Worm (Caenorhabditis elegans) whole organism, young adult: ENCODE measurements around the gene bgal-2.

Source experiments
- B0261.1 ChIP-seq: sonication (generic microtip); optimal IDR thresholded peaks from 2 replicates; lab custom pipeline; 2016; ENCODE audit warnings: mild to moderate bottlenecking, missing genetic modification characterization, moderate library complexity, missing compliant biosample characterization
- B0336.3 ChIP-seq: fragments of 200-800 bp; sonication (Bioruptor generic); IDR thresholded peaks from 2 replicates; pipeline ENCODE4 v1.3.6; 2022; ENCODE audit warnings: missing genetic modification characterization, missing compliant biosample characterization
- D2030.7 ChIP-seq: fragments of 200-800 bp; sonication (Bioruptor generic); IDR thresholded peaks from 2 replicates; pipeline ENCODE4 v1.3.6; 2022; ENCODE audit warnings: missing genetic modification reagents, missing genetic modification characterization, missing compliant biosample characterization
- F22D6.2 ChIP-seq: sonication (generic microtip); optimal IDR thresholded peaks from 2 replicates; lab custom pipeline; 2016; ENCODE audit warnings: mild to moderate bottlenecking, missing genetic modification characterization, missing compliant biosample characterization
- F39B2.1 ChIP-seq: fragments of 200-800 bp; sonication (Bioruptor generic); IDR thresholded peaks from 2 replicates; pipeline ENCODE4 v1.3.6; 2022; ENCODE audit warnings: missing genetic modification reagents, missing genetic modification characterization, missing compliant biosample characterization
- K11D2.4 ChIP-seq: fragments of 200-800 bp; sonication (Bioruptor generic); IDR thresholded peaks from 2 replicates; pipeline ENCODE4 v1.3.6; 2022; ENCODE audit warnings: missing genetic modification reagents, missing genetic modification characterization, missing compliant biosample characterization
- T07F8.4 ChIP-seq: sonication (generic microtip); optimal IDR thresholded peaks from 2 replicates; lab custom pipeline; 2016; ENCODE audit warnings: mild to moderate bottlenecking, missing genetic modification characterization, moderate library complexity, missing compliant biosample characterization
- T26A5.8 ChIP-seq: sonication (generic microtip); optimal IDR thresholded peaks from 2 replicates; lab custom pipeline; 2016; ENCODE audit warnings: missing genetic modification characterization, missing compliant biosample characterization
- Y53G8AR.9 ChIP-seq: fragments of 200-800 bp; sonication (Bioruptor generic); conservative IDR thresholded peaks from 2 replicates; pipeline ENCODE4 v1.3.6; 2022; ENCODE audit warnings: missing genetic modification reagents, missing genetic modification characterization, missing compliant biosample characterization
- Y56A3A.18 ChIP-seq: fragments of 200-800 bp; sonication (Bioruptor generic); IDR thresholded peaks from 2 replicates; pipeline ENCODE4 v1.3.6; 2022; ENCODE audit warnings: missing genetic modification reagents, missing genetic modification characterization, missing compliant biosample characterization
- Y67H2A.10 ChIP-seq: fragments of 200-800 bp; sonication (Bioruptor generic); conservative IDR thresholded peaks from 2 replicates; pipeline ENCODE4 v1.3.6; 2022; ENCODE audit warnings: missing genetic modification reagents, missing genetic modification characterization, missing compliant biosample characterization
- Y95B8A.8 ChIP-seq: fragments of 200-800 bp; sonication (Bioruptor generic); IDR thresholded peaks from 2 replicates; pipeline ENCODE4 v1.3.6; 2022; ENCODE audit warnings: missing genetic modification reagents, missing genetic modification characterization, missing compliant biosample characterization
- aptf-2 ChIP-seq: fragments of 200-800 bp; sonication (Bioruptor generic); conservative IDR thresholded peaks from 2 replicates; pipeline ENCODE4 v1.3.6; 2022; ENCODE audit warnings: missing genetic modification reagents, missing genetic modification characterization, missing compliant biosample characterization
- aptf-3 ChIP-seq: fragments of 200-800 bp; sonication (Bioruptor generic); IDR thresholded peaks from 2 replicates; pipeline ENCODE4 v1.3.6; 2022; ENCODE audit warnings: missing genetic modification characterization, missing compliant biosample characterization
- attf-3 ChIP-seq: fragments of 200-800 bp; sonication (Bioruptor generic); conservative IDR thresholded peaks from 2 replicates; pipeline ENCODE4 v1.3.6; 2022; ENCODE audit warnings: missing genetic modification reagents, missing genetic modification characterization, missing compliant biosample characterization
- attf-6 ChIP-seq: fragments of 200-800 bp; sonication (Bioruptor generic); IDR thresholded peaks from 2 replicates; pipeline ENCODE4 v1.3.6; 2022; ENCODE audit warnings: missing genetic modification reagents, missing genetic modification characterization, missing compliant biosample characterization
- bed-1 ChIP-seq: fragments of 200-800 bp; sonication (Bioruptor generic); IDR thresholded peaks from 2 replicates; pipeline ENCODE4 v1.3.6; 2022; ENCODE audit warnings: missing genetic modification reagents, missing genetic modification characterization, missing compliant biosample characterization
- bed-2 ChIP-seq: fragments of 200-800 bp; sonication (Bioruptor generic); IDR thresholded peaks from 2 replicates; pipeline ENCODE4 v1.3.6; 2022; ENCODE audit warnings: missing genetic modification reagents, missing genetic modification characterization, missing compliant biosample characterization
- cebp-2 ChIP-seq: fragments of 200-800 bp; sonication (Bioruptor generic); IDR thresholded peaks from 2 replicates; pipeline ENCODE4 v1.3.6; 2022; ENCODE audit warnings: missing genetic modification characterization, missing compliant biosample characterization
- ceh-27 ChIP-seq: fragments of 200-800 bp; sonication (Bioruptor generic); optimal IDR thresholded peaks from 2 replicates; lab custom pipeline; 2018; ENCODE audit warnings: mild to moderate bottlenecking, missing genetic modification characterization, moderate library complexity, missing compliant biosample characterization
- ceh-58 ChIP-seq: fragments of 200-800 bp; sonication (Bioruptor generic); IDR thresholded peaks from 2 replicates; pipeline ENCODE4 v1.3.6; 2022; ENCODE audit warnings: missing genetic modification characterization, missing compliant biosample characterization
- ceh-79 ChIP-seq: sonication (generic microtip); optimal IDR thresholded peaks from 2 replicates; lab custom pipeline; 2017; ENCODE audit warnings: mild to moderate bottlenecking, missing genetic modification characterization, missing compliant biosample characterization
- chd-7 ChIP-seq: sonication (generic microtip); optimal IDR thresholded peaks from 2 replicates; lab custom pipeline; 2016; ENCODE audit warnings: mild to moderate bottlenecking, missing genetic modification characterization, moderate library complexity, missing compliant biosample characterization
- dpff-1 ChIP-seq: sonication (generic microtip); optimal IDR thresholded peaks from 2 replicates; lab custom pipeline; 2017; ENCODE audit warnings: mild to moderate bottlenecking, missing genetic modification characterization, missing compliant biosample characterization
- egl-44 ChIP-seq: fragments of 200-800 bp; sonication (Bioruptor generic); IDR thresholded peaks from 2 replicates; pipeline ENCODE4 v1.3.6; 2022; ENCODE audit warnings: missing genetic modification reagents, missing genetic modification characterization, missing compliant biosample characterization
- gei-17 ChIP-seq: fragments of 200-800 bp; sonication (Bioruptor generic); optimal IDR thresholded peaks from 2 replicates; lab custom pipeline; 2018; ENCODE audit warnings: mild to moderate bottlenecking, missing genetic modification characterization, missing compliant biosample characterization
- him-1 ChIP-seq: sonication (generic microtip); optimal IDR thresholded peaks from 2 replicates; lab custom pipeline; 2016; ENCODE audit warnings: missing genotype, missing genetic modification reagents, missing genetic modification characterization, missing compliant biosample characterization
- hlh-12 ChIP-seq: sonication (generic microtip); optimal IDR thresholded peaks from 2 replicates; lab custom pipeline; 2016; ENCODE audit warnings: missing genetic modification characterization, missing compliant biosample characterization
- hlh-26 ChIP-seq: fragments of 200-800 bp; sonication (Bioruptor generic); conservative IDR thresholded peaks from 2 replicates; pipeline ENCODE4 v1.3.6; 2022; ENCODE audit warnings: missing genetic modification reagents, missing genetic modification characterization, missing compliant biosample characterization
- hmg-1.2 ChIP-seq: fragments of 200-800 bp; sonication (Bioruptor generic); IDR thresholded peaks from 2 replicates; pipeline ENCODE4 v1.3.6; 2022; ENCODE audit warnings: missing genetic modification reagents, missing genetic modification characterization, missing compliant biosample characterization
- let-526 ChIP-seq: fragments of 200-800 bp; sonication (Bioruptor generic); IDR thresholded peaks from 2 replicates; pipeline ENCODE4 v1.3.6; 2022; ENCODE audit warnings: missing genetic modification reagents, missing genetic modification characterization, missing compliant biosample characterization
- lin-35 ChIP-seq, 3 experiments: fragments of 150-350 bp in 2 of 3; sonication (generic microtip) in 1 of 3; optimal IDR thresholded peaks; 2 replicates each; lab custom pipeline; 2014 to 2018; ENCODE audit warnings: missing biosample characterization in 3 of 3, missing genetic modification characterization in 3 of 3, missing genetic modification reagents in 3 of 3
- lin-54 ChIP-seq: fragments of 200-800 bp; sonication (Bioruptor generic); optimal IDR thresholded peaks from 2 replicates; lab custom pipeline; 2018; ENCODE audit warnings: mild to moderate bottlenecking, missing genetic modification characterization, missing compliant biosample characterization
- madf-10 ChIP-seq: sonication (generic microtip); optimal IDR thresholded peaks from 2 replicates; lab custom pipeline; 2016; ENCODE audit warnings: mild to moderate bottlenecking, missing genetic modification characterization, missing compliant biosample characterization
- madf-6 ChIP-seq: fragments of 200-800 bp; sonication (Bioruptor generic); IDR thresholded peaks from 2 replicates; pipeline ENCODE4 v1.3.6; 2022; ENCODE audit warnings: missing genetic modification reagents, missing genetic modification characterization, missing compliant biosample characterization
- madf-8 ChIP-seq: fragments of 200-800 bp; sonication (Bioruptor generic); conservative IDR thresholded peaks from 2 replicates; pipeline ENCODE4 v1.3.6; 2022; ENCODE audit warnings: missing genetic modification reagents, missing genetic modification characterization, missing compliant biosample characterization
- mel-28 ChIP-seq: sonication (generic microtip); optimal IDR thresholded peaks from 2 replicates; lab custom pipeline; 2016; ENCODE audit warnings: borderline replicate concordance, mild to moderate bottlenecking, missing genetic modification characterization, missing compliant biosample characterization
- nhr-120 ChIP-seq: fragments of 200-800 bp; sonication (Bioruptor generic); IDR thresholded peaks from 2 replicates; pipeline ENCODE4 v1.3.6; 2022; ENCODE audit warnings: missing genetic modification characterization, missing compliant biosample characterization
- nhr-27 ChIP-seq: fragments of 200-800 bp; sonication (Bioruptor generic); optimal IDR thresholded peaks from 2 replicates; lab custom pipeline; 2018; ENCODE audit warnings: mild to moderate bottlenecking, missing genetic modification characterization, moderate library complexity, missing compliant biosample characterization
- sea-2 ChIP-seq: fragments of 200-800 bp; sonication (Bioruptor generic); IDR thresholded peaks from 2 replicates; pipeline ENCODE4 v1.3.6; 2022; ENCODE audit warnings: missing genetic modification characterization, missing compliant biosample characterization
- snpc-1.3 ChIP-seq: sonication (generic microtip); optimal IDR thresholded peaks from 2 replicates; lab custom pipeline; 2017; ENCODE audit warnings: missing genetic modification characterization, mild to moderate bottlenecking, missing compliant biosample characterization, antibody characterized with exemption, moderate library complexity, missing genotype, missing genetic modification reagents; ENCODE audit not compliant: insufficient read depth
- snpc-3.4 ChIP-seq: sonication (generic microtip); optimal IDR thresholded peaks from 2 replicates; lab custom pipeline; 2017; ENCODE audit warnings: missing genetic modification characterization, mild to moderate bottlenecking, missing compliant biosample characterization, antibody characterized with exemption, moderate library complexity, missing genotype, missing genetic modification reagents
- tbx-9 ChIP-seq: sonication (generic microtip); optimal IDR thresholded peaks from 2 replicates; lab custom pipeline; 2016; ENCODE audit warnings: borderline replicate concordance, missing genetic modification characterization, inconsistent platforms, missing compliant biosample characterization
- tlf-1 ChIP-seq: fragments of 200-800 bp; sonication (Bioruptor generic); optimal IDR thresholded peaks from 2 replicates; lab custom pipeline; 2018; ENCODE audit warnings: mild to moderate bottlenecking, missing genetic modification characterization, missing compliant biosample characterization
- unc-130 ChIP-seq: sonication (generic microtip); optimal IDR thresholded peaks from 2 replicates; lab custom pipeline; 2016; ENCODE audit warnings: missing genetic modification reagents, missing genetic modification characterization, missing compliant biosample characterization
- xnd-1 ChIP-seq: sonication (generic microtip); optimal IDR thresholded peaks from 2 replicates; lab custom pipeline; 2016; ENCODE audit warnings: missing genotype, missing genetic modification reagents, missing genetic modification characterization, missing compliant biosample characterization
- ztf-25 ChIP-seq: fragments of 200-800 bp; sonication (Bioruptor generic); IDR thresholded peaks from 2 replicates; pipeline ENCODE4 v1.3.6; 2022; ENCODE audit warnings: missing genetic modification reagents, missing genetic modification characterization, missing compliant biosample characterization
- ztf-3 ChIP-seq: fragments of 200-800 bp; sonication (Bioruptor generic); optimal IDR thresholded peaks from 2 replicates; lab custom pipeline; 2018; ENCODE audit warnings: mild to moderate bottlenecking, missing genetic modification characterization, missing compliant biosample characterization

Gene bgal-2

ce11 chrX:6743853-6744346, 40.3 kb upstream of the bgal-2 start (continued):
- TF ChIP-seq Y67H2A.10 (GFP tag; lab: Robert Waterston, UW) (no peak), ztf-3 (GFP tag; lab: Kevin White, UChicago) (peak; percentile 48), hlh-12 (tag; lab: Kevin White, UChicago) (no peak), Y95B8A.8 (peak; percentile 49; the same call in 1 of the 2 replicates), attf-6 (GFP tag; lab: Robert Waterston, UW) (0 out of 2 replicates have a peak, but pooled peaks have one; percentile 30), cebp-2 (0 out of 2 replicates have a peak, but pooled peaks have one; percentile 75), aptf-2 (GFP tag; lab: Robert Waterston, UW) (no peak), snpc-1.3 (tag; lab: Kevin White, UChicago) (no peak), K11D2.4 (GFP tag; lab: Robert Waterston, UW) (peak; percentile 89), lin-54 (peak; percentile 58), aptf-3 (GFP tag; lab: Robert Waterston, UW) (no peak), ceh-58 (GFP tag; lab: Robert Waterston, UW) (no peak), lin-35 (GFP tag; optimal IDR thresholded peaks at IDR 0.05; lab: Kevin White, UChicago) (peak in 1 of 3 experiments; percentile 66), dpff-1 (tag; lab: Kevin White, UChicago) (no peak), snpc-3.4 (tag; lab: Kevin White, UChicago) (no peak), hmg-1.2 (GFP tag; lab: Robert Waterston, UW) (peak; percentile 59), bed-1 (GFP tag; lab: Robert Waterston, UW) (no peak), hlh-26 (no peak), sea-2 (no peak), F39B2.1 (GFP tag; lab: Robert Waterston, UW) (no peak), attf-3 (GFP tag; lab: Robert Waterston, UW) (no peak), gei-17 (GFP tag; lab: Kevin White, UChicago) (peak; percentile 88), ztf-25 (GFP tag; lab: Robert Waterston, UW) (0 out of 2 replicates have a peak, but pooled peaks have one; percentile 63), unc-130 (GFP tag; lab: Kevin White, UChicago) (no peak), T07F8.4 (tag; lab: Kevin White, UChicago) (no peak), nhr-120 (GFP tag; lab: Robert Waterston, UW) (no peak), madf-10 (tag; lab: Kevin White, UChicago) (peak; percentile 74), Y53G8AR.9 (GFP tag; lab: Robert Waterston, UW) (peak; percentile 92), ceh-79 (tag; lab: Kevin White, UChicago) (no peak), tbx-9 (tag; lab: Kevin White, UChicago) (no peak), ceh-27 (GFP tag; lab: Kevin White, UChicago) (peak; percentile 79), egl-44 (GFP tag; lab: Robert Waterston, UW) (peak; percentile 89), madf-8 (no peak), mel-28 (peak; percentile 63), F22D6.2 (tag; lab: Kevin White, UChicago) (peak; percentile 95), nhr-27 (tag; lab: Kevin White, UChicago) (peak; percentile 61), T26A5.8 (no peak), bed-2 (GFP tag; lab: Robert Waterston, UW) (no peak), Y56A3A.18 (GFP tag; lab: Robert Waterston, UW) (0 out of 2 replicates have a peak, but pooled peaks have one; percentile 67), chd-7 (tag; lab: Kevin White, UChicago) (peak; percentile 95), B0261.1 (tag; lab: Kevin White, UChicago) (peak; percentile 9), xnd-1 (tag; lab: Kevin White, UChicago) (no peak), him-1 (tag; lab: Kevin White, UChicago) (no peak), B0336.3 (GFP tag; lab: Robert Waterston, UW) (peak; percentile 92), let-526 (peak; percentile 61; the same call in 1 of the 2 replicates), madf-6 (GFP tag; lab: Robert Waterston, UW) (peak; percentile 32; the same call in 1 of the 2 replicates), D2030.7 (GFP tag; lab: Robert Waterston, UW) (no peak), tlf-1 (GFP tag; lab: Kevin White, UChicago) (peak; percentile 90)
